Worm (Caenorhabditis elegans): ENCODE results near the gene sri-28.

sri-28 gene

DNA sequence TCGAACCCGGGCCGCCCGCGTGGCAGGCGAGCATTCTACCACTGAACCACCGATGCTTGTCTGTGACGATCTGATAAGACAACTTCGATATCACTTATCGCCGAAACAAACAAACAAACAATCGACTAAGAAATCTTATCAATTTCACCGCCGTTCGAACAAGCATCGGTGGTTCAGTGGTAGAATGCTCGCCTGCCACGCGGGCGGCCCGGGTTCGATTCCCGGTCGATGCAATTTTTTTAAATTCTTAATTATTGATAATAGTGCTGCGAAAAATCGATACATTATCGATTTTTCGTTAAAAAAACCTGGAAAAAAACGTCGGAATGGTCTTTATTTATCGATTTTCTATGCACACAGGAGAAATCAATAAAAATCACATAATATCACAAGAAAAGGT, 13.7 kb downstream of the sri-28 start:
- TF ChIP-seq hmg-4 (GFP tag; optimal IDR thresholded peaks at IDR 0.05) (no peak), pes-1 (GFP tag; IDR thresholded peaks at IDR 0.05) (0 out of 2 replicates have a peak, but pooled peaks have one; percentile 26), scrt-1 (GFP tag; IDR thresholded peaks at IDR 0.05) (0 out of 2 replicates have a peak, but pooled peaks have one; percentile 9)

DNA sequence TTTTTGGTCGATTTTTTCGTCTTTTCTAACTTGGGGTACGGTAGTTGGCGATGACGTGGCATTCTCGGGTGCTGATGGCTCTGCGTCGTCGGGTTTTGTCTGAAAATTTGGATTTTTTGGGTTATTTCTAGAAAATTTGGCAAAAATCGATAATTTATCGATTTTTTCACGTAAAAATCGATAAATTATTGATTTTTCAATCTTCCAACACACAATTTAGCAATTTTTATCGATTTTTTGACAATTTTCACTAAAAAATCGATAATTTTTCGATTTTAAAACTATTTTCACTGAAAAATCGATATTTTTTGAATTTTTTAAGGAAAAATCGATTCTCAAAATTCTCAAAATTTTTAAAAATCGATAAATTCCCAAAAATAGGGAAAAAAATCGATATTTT, 14.4 kb downstream of the sri-28 start:
- TF ChIP-seq tbx-11 (GFP tag; IDR thresholded peaks at IDR 0.05) (no peak), B0310.2 (tag; optimal IDR thresholded peaks at IDR 0.05) (no peak), tra-4 (tag; optimal IDR thresholded peaks at IDR 0.05) (no peak), hnd-1 (tag; optimal IDR thresholded peaks at IDR 0.05) (no peak), ama-1 (optimal IDR thresholded peaks at IDR 0.05) (no peak), sea-1 (GFP tag; conservative IDR thresholded peaks at IDR 0.05) (no peak), pes-1 (GFP tag; IDR thresholded peaks at IDR 0.05) (no peak), ceh-36 (tag; optimal IDR thresholded peaks at IDR 0.05) (no peak), hmbx-1 (tag; optimal IDR thresholded peaks at IDR 0.05) (no peak), tbx-37 (GFP tag; conservative IDR thresholded peaks at IDR 0.05) (no peak), ets-7 (tag; optimal IDR thresholded peaks at IDR 0.05) (no peak), ceh-13 (GFP tag; optimal IDR thresholded peaks at IDR 0.05) (no peak), flt-1 (GFP tag; IDR thresholded peaks at IDR 0.05) (no peak), scrt-1 (GFP tag; IDR thresholded peaks at IDR 0.05) (no peak), aly-1 (tag; optimal IDR thresholded peaks at IDR 0.05) (no peak), F13C5.2 (tag; optimal IDR thresholded peaks at IDR 0.05) (no peak)

DNA sequence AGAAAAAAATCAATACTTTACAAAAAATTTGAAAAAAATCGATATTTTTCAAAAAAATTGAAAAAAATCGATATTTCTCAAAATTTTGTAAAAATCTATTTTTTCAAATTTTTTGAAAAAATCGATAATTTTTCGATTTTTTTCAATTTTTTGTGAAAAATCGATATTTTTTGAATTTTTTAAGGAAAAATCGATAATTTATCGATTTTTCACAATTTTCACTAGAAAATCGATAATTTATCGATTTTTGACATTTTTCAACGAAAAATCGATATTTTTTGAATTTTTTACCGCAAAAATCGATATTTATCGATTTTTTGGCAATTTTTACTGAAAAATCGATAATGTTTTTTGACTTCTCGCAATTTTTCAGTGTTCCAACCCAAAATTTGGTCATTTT, 14.9 kb downstream of the sri-28 start:
- TF ChIP-seq pes-1 (GFP tag; IDR thresholded peaks at IDR 0.05) (no peak), ceh-13 (GFP tag; optimal IDR thresholded peaks at IDR 0.05) (no peak), hmg-4 (GFP tag; optimal IDR thresholded peaks at IDR 0.05) (no peak), ets-7 (tag; optimal IDR thresholded peaks at IDR 0.05) (no peak), tbx-11 (GFP tag; IDR thresholded peaks at IDR 0.05) (no peak), F13C5.2 (tag; optimal IDR thresholded peaks at IDR 0.05) (no peak), tra-4 (tag; optimal IDR thresholded peaks at IDR 0.05) (no peak), hnd-1 (tag; optimal IDR thresholded peaks at IDR 0.05) (no peak), ceh-36 (tag; optimal IDR thresholded peaks at IDR 0.05) (no peak), sea-1 (GFP tag; conservative IDR thresholded peaks at IDR 0.05) (no peak), scrt-1 (GFP tag; IDR thresholded peaks at IDR 0.05) (no peak), flt-1 (GFP tag; IDR thresholded peaks at IDR 0.05) (no peak), B0310.2 (tag; optimal IDR thresholded peaks at IDR 0.05) (no peak), tbx-37 (GFP tag; conservative IDR thresholded peaks at IDR 0.05) (no peak), hmbx-1 (tag; optimal IDR thresholded peaks at IDR 0.05) (no peak), ama-1 (optimal IDR thresholded peaks at IDR 0.05) (no peak), aly-1 (tag; optimal IDR thresholded peaks at IDR 0.05) (no peak)

DNA sequence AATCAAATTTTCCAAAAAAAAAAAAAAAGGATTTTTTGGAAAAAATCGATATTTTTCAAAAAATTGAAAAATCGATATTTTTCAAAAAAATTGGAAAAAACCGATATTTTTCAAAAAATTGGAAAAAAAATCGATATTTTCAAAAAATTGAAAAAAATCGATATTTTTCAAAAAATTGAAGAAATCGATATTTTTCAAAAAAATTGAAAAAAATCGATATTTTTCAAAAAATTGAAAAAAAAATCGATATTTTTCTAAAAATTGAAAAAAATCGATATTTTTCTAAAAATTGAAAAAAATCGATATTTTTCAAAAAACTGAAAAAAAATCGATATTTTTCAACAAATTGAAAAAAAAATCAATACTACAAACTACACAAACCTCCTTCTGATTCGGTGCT, 15.5 kb downstream of the sri-28 start:
- TF ChIP-seq flt-1 (GFP tag; IDR thresholded peaks at IDR 0.05): no peak
- no peak for TF ChIP-seq scrt-1 (GFP tag; IDR thresholded peaks at IDR 0.05)
- no peak for TF ChIP-seq hmg-4 (GFP tag; optimal IDR thresholded peaks at IDR 0.05)
- TF ChIP-seq F13C5.2 (tag; optimal IDR thresholded peaks at IDR 0.05): no peak
- TF ChIP-seq hnd-1 (tag; optimal IDR thresholded peaks at IDR 0.05): no peak
- TF ChIP-seq ceh-36 (tag; optimal IDR thresholded peaks at IDR 0.05): no peak
- no peak for TF ChIP-seq tbx-37 (GFP tag; conservative IDR thresholded peaks at IDR 0.05)
- no peak for TF ChIP-seq tra-4 (tag; optimal IDR thresholded peaks at IDR 0.05)
- no peak for TF ChIP-seq sea-1 (GFP tag; conservative IDR thresholded peaks at IDR 0.05)
- no peak for TF ChIP-seq ama-1 (optimal IDR thresholded peaks at IDR 0.05)
- TF ChIP-seq tbx-11 (GFP tag; IDR thresholded peaks at IDR 0.05): no peak
- no peak for TF ChIP-seq hmbx-1 (tag; optimal IDR thresholded peaks at IDR 0.05)
- TF ChIP-seq ceh-13 (GFP tag; optimal IDR thresholded peaks at IDR 0.05): no peak
- TF ChIP-seq pes-1 (GFP tag; IDR thresholded peaks at IDR 0.05): no peak
- no peak for TF ChIP-seq ets-7 (tag; optimal IDR thresholded peaks at IDR 0.05)
- no peak for TF ChIP-seq aly-1 (tag; optimal IDR thresholded peaks at IDR 0.05)

DNA sequence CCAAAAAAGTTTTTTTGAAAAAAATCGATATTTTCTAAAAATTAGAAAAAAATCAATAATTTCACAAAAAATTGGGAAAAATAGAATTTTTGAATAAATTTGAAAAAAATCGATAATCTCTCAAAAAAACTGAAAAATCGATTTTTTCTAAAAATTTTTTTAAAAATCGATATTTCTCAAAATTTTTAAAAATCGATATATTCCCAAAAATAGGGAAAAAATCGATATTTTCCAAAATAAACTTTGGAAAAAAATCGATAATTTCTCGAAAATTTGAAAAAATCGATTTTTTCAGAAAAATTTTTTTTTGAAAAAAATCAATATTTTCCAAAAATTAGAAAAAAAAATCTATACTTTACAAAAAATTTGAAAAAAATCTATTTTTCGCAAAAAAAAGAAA, 16.2 kb downstream of the sri-28 start:
- TF ChIP-seq aly-1 (tag; optimal IDR thresholded peaks at IDR 0.05) (no peak), hmg-4 (GFP tag; optimal IDR thresholded peaks at IDR 0.05) (no peak), ama-1 (optimal IDR thresholded peaks at IDR 0.05) (no peak), B0310.2 (tag; optimal IDR thresholded peaks at IDR 0.05) (no peak), hnd-1 (tag; optimal IDR thresholded peaks at IDR 0.05) (no peak), ceh-36 (tag; optimal IDR thresholded peaks at IDR 0.05) (no peak), scrt-1 (GFP tag; IDR thresholded peaks at IDR 0.05) (no peak), sea-1 (GFP tag; conservative IDR thresholded peaks at IDR 0.05) (no peak), tbx-11 (GFP tag; IDR thresholded peaks at IDR 0.05) (no peak), tbx-37 (GFP tag; conservative IDR thresholded peaks at IDR 0.05) (no peak), hmbx-1 (tag; optimal IDR thresholded peaks at IDR 0.05) (no peak), flt-1 (GFP tag; IDR thresholded peaks at IDR 0.05) (no peak), F13C5.2 (tag; optimal IDR thresholded peaks at IDR 0.05) (no peak), tra-4 (tag; optimal IDR thresholded peaks at IDR 0.05) (no peak), ets-7 (tag; optimal IDR thresholded peaks at IDR 0.05) (no peak), pes-1 (GFP tag; IDR thresholded peaks at IDR 0.05) (no peak), ceh-13 (GFP tag; optimal IDR thresholded peaks at IDR 0.05) (no peak)

DNA sequence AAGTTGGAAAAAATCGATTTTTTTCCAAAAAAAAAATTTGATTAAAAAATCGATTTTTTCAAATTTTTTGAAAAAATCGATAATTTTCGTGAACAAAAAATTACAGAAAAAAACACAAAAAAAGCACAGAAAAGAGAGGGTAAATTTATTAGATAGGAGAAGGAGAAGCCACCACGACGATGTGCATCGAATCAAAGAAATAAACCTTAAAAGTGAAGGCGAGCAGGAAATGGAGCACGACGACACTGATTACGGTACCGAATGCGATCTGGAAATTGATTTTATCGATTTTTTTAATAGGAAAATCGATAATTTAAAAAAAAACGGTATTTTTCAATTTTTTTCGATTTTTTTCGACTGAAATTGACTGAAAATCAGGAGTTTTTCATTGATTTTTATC, 16.6 kb downstream of the sri-28 start:
- TF ChIP-seq F13C5.2 (tag; optimal IDR thresholded peaks at IDR 0.05): no peak
- TF ChIP-seq tbx-37 (GFP tag; conservative IDR thresholded peaks at IDR 0.05): no peak
- TF ChIP-seq ama-1 (optimal IDR thresholded peaks at IDR 0.05): no peak
- no peak for TF ChIP-seq flt-1 (GFP tag; IDR thresholded peaks at IDR 0.05)
- TF ChIP-seq ceh-13 (GFP tag; optimal IDR thresholded peaks at IDR 0.05): no peak
- TF ChIP-seq pes-1 (GFP tag; IDR thresholded peaks at IDR 0.05): no peak
- TF ChIP-seq aly-1 (tag; optimal IDR thresholded peaks at IDR 0.05): no peak
- TF ChIP-seq hnd-1 (tag; optimal IDR thresholded peaks at IDR 0.05): no peak
- TF ChIP-seq ets-7 (tag; optimal IDR thresholded peaks at IDR 0.05): no peak
- no peak for TF ChIP-seq ceh-36 (tag; optimal IDR thresholded peaks at IDR 0.05)
- TF ChIP-seq hmbx-1 (tag; optimal IDR thresholded peaks at IDR 0.05): no peak
- TF ChIP-seq tbx-11 (GFP tag; IDR thresholded peaks at IDR 0.05): no peak
- no peak for TF ChIP-seq scrt-1 (GFP tag; IDR thresholded peaks at IDR 0.05)
- TF ChIP-seq tra-4 (tag; optimal IDR thresholded peaks at IDR 0.05): no peak
- TF ChIP-seq sea-1 (GFP tag; conservative IDR thresholded peaks at IDR 0.05): no peak
- TF ChIP-seq hmg-4 (GFP tag; optimal IDR thresholded peaks at IDR 0.05): no peak

DNA sequence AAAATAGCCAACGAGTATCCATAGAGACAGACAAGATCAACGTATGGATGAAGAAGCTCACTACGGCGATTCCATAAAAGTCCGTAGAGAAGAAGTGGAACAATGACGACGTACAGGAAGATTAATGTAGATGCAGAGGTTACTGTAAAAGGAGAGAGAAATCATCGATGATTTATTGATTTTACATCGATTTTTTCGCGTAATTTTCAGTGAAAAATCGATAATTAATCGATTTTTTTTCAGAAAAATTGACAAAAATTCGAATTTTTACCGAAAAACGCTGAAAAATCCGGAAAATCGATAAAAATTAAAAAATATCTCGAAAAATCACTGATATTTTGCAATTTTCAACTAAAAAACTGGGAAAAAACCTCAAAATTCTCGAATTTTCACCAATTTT, 17.9 kb downstream of the sri-28 start:
- TF ChIP-seq ceh-13 (GFP tag; optimal IDR thresholded peaks at IDR 0.05) (no peak), ets-7 (tag; optimal IDR thresholded peaks at IDR 0.05) (no peak), ama-1 (optimal IDR thresholded peaks at IDR 0.05) (no peak), hmbx-1 (tag; optimal IDR thresholded peaks at IDR 0.05) (no peak), tbx-11 (GFP tag; IDR thresholded peaks at IDR 0.05) (no peak), aly-1 (tag; optimal IDR thresholded peaks at IDR 0.05) (no peak), ceh-36 (tag; optimal IDR thresholded peaks at IDR 0.05) (no peak), flt-1 (GFP tag; IDR thresholded peaks at IDR 0.05) (no peak), B0310.2 (tag; optimal IDR thresholded peaks at IDR 0.05) (no peak), scrt-1 (GFP tag; IDR thresholded peaks at IDR 0.05) (no peak)
